Worm (Caenorhabditis elegans) whole organism, early embryonic: Measurements from ENCODE around the gene gphr-1.

ENCODE experiments used
- ama-1 ChIP-seq: fragments of 150-350 bp; optimal IDR thresholded peaks from 2 replicates; lab custom pipeline; 2014
- ceh-13 ChIP-seq: fragments of 200-800 bp; sonication (Bioruptor generic); optimal IDR thresholded peaks from 2 replicates; lab custom pipeline; 2018; ENCODE audit warnings: mild to moderate bottlenecking, missing genetic modification characterization, missing compliant biosample characterization
- flt-1 ChIP-seq: fragments of 200-800 bp; sonication (Bioruptor generic); IDR thresholded peaks from 2 replicates; pipeline ENCODE4 v1.3.6; 2022; ENCODE audit warnings: missing genetic modification characterization, missing compliant biosample characterization
- hmbx-1 ChIP-seq: sonication (generic microtip); optimal IDR thresholded peaks from 2 replicates; lab custom pipeline; 2016; ENCODE audit warnings: mild to moderate bottlenecking, missing genetic modification characterization, missing compliant biosample characterization
- hmg-4 ChIP-seq: fragments of 200-800 bp; sonication (Bioruptor generic); optimal IDR thresholded peaks from 2 replicates; lab custom pipeline; 2018; ENCODE audit warnings: mild to moderate bottlenecking, missing genetic modification characterization, missing compliant biosample characterization
- sea-1 ChIP-seq: fragments of 200-800 bp; sonication (Bioruptor generic); conservative IDR thresholded peaks from 2 replicates; pipeline ENCODE4 v1.3.6; 2022; ENCODE audit warnings: missing genetic modification characterization, missing compliant biosample characterization
- tbx-11 ChIP-seq: fragments of 200-800 bp; sonication (Bioruptor generic); IDR thresholded peaks from 2 replicates; pipeline ENCODE4 v1.3.6; 2022; ENCODE audit warnings: missing genetic modification characterization, missing compliant biosample characterization

ce11 chrIII:12233493-12233892 is 14.6 kb downstream of the gphr-1 start:
- TF ChIP-seq ama-1 (lab: Kevin White, UChicago): no peak
- TF ChIP-seq sea-1 (GFP tag; lab: Robert Waterston, UW): no peak
- no peak for TF ChIP-seq hmg-4 (GFP tag; lab: Kevin White, UChicago)
- no peak for TF ChIP-seq hmbx-1
- TF ChIP-seq flt-1 (GFP tag; lab: Robert Waterston, UW): no peak
- no peak for TF ChIP-seq ceh-13 (GFP tag; lab: Kevin White, UChicago)
- TF ChIP-seq tbx-11 (GFP tag; lab: Robert Waterston, UW): no peak
